Worm (Caenorhabditis elegans) whole organism, young adult: ENCODE measurements around the gene ins-37.

Source experiments
- B0019.2 ChIP-seq: fragments of 200-800 bp; sonication (Bioruptor generic); conservative IDR thresholded peaks from 2 replicates; pipeline ENCODE4 v1.3.6; 2022; ENCODE audit warnings: missing genetic modification reagents, missing genetic modification characterization, missing compliant biosample characterization
- B0336.3 ChIP-seq: fragments of 200-800 bp; sonication (Bioruptor generic); IDR thresholded peaks from 2 replicates; pipeline ENCODE4 v1.3.6; 2022; ENCODE audit warnings: missing genetic modification characterization, missing compliant biosample characterization
- C06A6.2 ChIP-seq: fragments of 200-800 bp; sonication (Bioruptor generic); conservative IDR thresholded peaks from 2 replicates; pipeline ENCODE4 v1.3.6; 2022; ENCODE audit warnings: missing genetic modification characterization, missing compliant biosample characterization
- D2030.7 ChIP-seq: fragments of 200-800 bp; sonication (Bioruptor generic); IDR thresholded peaks from 2 replicates; pipeline ENCODE4 v1.3.6; 2022; ENCODE audit warnings: missing genetic modification reagents, missing genetic modification characterization, missing compliant biosample characterization
- F33H1.4 ChIP-seq: fragments of 200-800 bp; sonication (Bioruptor generic); IDR thresholded peaks from 2 replicates; pipeline ENCODE4 v1.3.6; 2022; ENCODE audit warnings: missing genetic modification reagents, missing genetic modification characterization, missing compliant biosample characterization
- F49E8.2 ChIP-seq: sonication (generic microtip); optimal IDR thresholded peaks from 3 replicates; lab custom pipeline; 2017; ENCODE audit warnings: missing genetic modification characterization, mild to moderate bottlenecking, missing compliant biosample characterization, antibody characterized with exemption, moderate library complexity; ENCODE audit not compliant: insufficient read depth
- F52B5.7 ChIP-seq: sonication (generic microtip); optimal IDR thresholded peaks from 2 replicates; lab custom pipeline; 2016; ENCODE audit warnings: mild to moderate bottlenecking, missing genetic modification characterization, missing compliant biosample characterization
- Y53G8AR.9 ChIP-seq: fragments of 200-800 bp; sonication (Bioruptor generic); conservative IDR thresholded peaks from 2 replicates; pipeline ENCODE4 v1.3.6; 2022; ENCODE audit warnings: missing genetic modification reagents, missing genetic modification characterization, missing compliant biosample characterization
- aptf-2 ChIP-seq: fragments of 200-800 bp; sonication (Bioruptor generic); conservative IDR thresholded peaks from 2 replicates; pipeline ENCODE4 v1.3.6; 2022; ENCODE audit warnings: missing genetic modification reagents, missing genetic modification characterization, missing compliant biosample characterization
- atf-7 ChIP-seq: sonication (generic microtip); optimal IDR thresholded peaks from 2 replicates; lab custom pipeline; 2017; ENCODE audit warnings: mild to moderate bottlenecking, missing genetic modification characterization, missing compliant biosample characterization
- athp-1 ChIP-seq: sonication (generic microtip); optimal IDR thresholded peaks from 2 replicates; lab custom pipeline; 2017; ENCODE audit warnings: mild to moderate bottlenecking, missing genetic modification characterization, missing compliant biosample characterization
- attf-6 ChIP-seq: fragments of 200-800 bp; sonication (Bioruptor generic); IDR thresholded peaks from 2 replicates; pipeline ENCODE4 v1.3.6; 2022; ENCODE audit warnings: missing genetic modification reagents, missing genetic modification characterization, missing compliant biosample characterization
- bed-1 ChIP-seq: fragments of 200-800 bp; sonication (Bioruptor generic); IDR thresholded peaks from 2 replicates; pipeline ENCODE4 v1.3.6; 2022; ENCODE audit warnings: missing genetic modification reagents, missing genetic modification characterization, missing compliant biosample characterization
- ceh-100 ChIP-seq: fragments of 200-800 bp; sonication (Bioruptor generic); IDR thresholded peaks from 2 replicates; pipeline ENCODE4 v1.3.6; 2022; ENCODE audit warnings: missing genetic modification reagents, missing genetic modification characterization, missing compliant biosample characterization
- dox-1 ChIP-seq: fragments of 200-800 bp; sonication (Bioruptor generic); IDR thresholded peaks from 2 replicates; pipeline ENCODE4 v1.3.6; 2022; ENCODE audit warnings: missing genetic modification reagents, missing genetic modification characterization, missing compliant biosample characterization
- ekl-4 ChIP-seq: fragments of 200-800 bp; sonication (Bioruptor generic); IDR thresholded peaks from 2 replicates; pipeline ENCODE4 v1.3.6; 2022; ENCODE audit warnings: missing genetic modification reagents, missing genetic modification characterization, missing compliant biosample characterization
- him-1 ChIP-seq: sonication (generic microtip); optimal IDR thresholded peaks from 2 replicates; lab custom pipeline; 2016; ENCODE audit warnings: missing genotype, missing genetic modification reagents, missing genetic modification characterization, missing compliant biosample characterization
- hlh-12 ChIP-seq: sonication (generic microtip); optimal IDR thresholded peaks from 2 replicates; lab custom pipeline; 2016; ENCODE audit warnings: missing genetic modification characterization, missing compliant biosample characterization
- hlh-26 ChIP-seq: fragments of 200-800 bp; sonication (Bioruptor generic); conservative IDR thresholded peaks from 2 replicates; pipeline ENCODE4 v1.3.6; 2022; ENCODE audit warnings: missing genetic modification reagents, missing genetic modification characterization, missing compliant biosample characterization
- lin-54 ChIP-seq: fragments of 200-800 bp; sonication (Bioruptor generic); optimal IDR thresholded peaks from 2 replicates; lab custom pipeline; 2018; ENCODE audit warnings: mild to moderate bottlenecking, missing genetic modification characterization, missing compliant biosample characterization
- lsl-1 ChIP-seq: fragments of 200-800 bp; sonication (Bioruptor generic); optimal IDR thresholded peaks from 2 replicates; lab custom pipeline; 2018; ENCODE audit warnings: mild to moderate bottlenecking, missing genetic modification characterization, moderate library complexity, missing compliant biosample characterization
- madf-6 ChIP-seq: fragments of 200-800 bp; sonication (Bioruptor generic); IDR thresholded peaks from 2 replicates; pipeline ENCODE4 v1.3.6; 2022; ENCODE audit warnings: missing genetic modification reagents, missing genetic modification characterization, missing compliant biosample characterization
- mes-4 ChIP-seq: sonication (generic microtip); optimal IDR thresholded peaks from 2 replicates; lab custom pipeline; 2016; ENCODE audit warnings: missing genotype, missing genetic modification characterization, missing compliant biosample characterization
- nfya-2 ChIP-seq: fragments of 200-800 bp; sonication (Bioruptor generic); IDR thresholded peaks from 2 replicates; pipeline ENCODE4 v1.3.6; 2022; ENCODE audit warnings: missing genetic modification reagents, missing genetic modification characterization, missing compliant biosample characterization
- nfyb-1 ChIP-seq: fragments of 200-800 bp; sonication (Bioruptor generic); IDR thresholded peaks from 2 replicates; pipeline ENCODE4 v1.3.6; 2022; ENCODE audit warnings: missing genetic modification reagents, missing genetic modification characterization, missing compliant biosample characterization
- pha-4 ChIP-seq: fragments of 150-350 bp; sonication (generic microtip); optimal IDR thresholded peaks from 2 replicates; lab custom pipeline; 2014; ENCODE audit warnings: missing biosample characterization, missing genetic modification reagents, missing genetic modification characterization
- rcor-1 ChIP-seq: fragments of 200-800 bp; sonication (Bioruptor generic); IDR thresholded peaks from 2 replicates; pipeline ENCODE4 v1.3.6; 2022; ENCODE audit warnings: missing genetic modification reagents, missing genetic modification characterization, missing compliant biosample characterization
- rpc-1 ChIP-seq, 2 experiments: fragments of 150-350 bp in 1 of 2; sonication (generic microtip) in 1 of 2; optimal IDR thresholded peaks; 2 replicates each; lab custom pipeline; 2014 to 2018; ENCODE audit warnings: missing biosample characterization in 1 of 2, missing genetic modification characterization in 1 of 2, missing genetic modification reagents in 1 of 2, missing genotype in 1 of 2
- snpc-1.1 ChIP-seq: sonication (generic microtip); optimal IDR thresholded peaks from 2 replicates; lab custom pipeline; 2017; ENCODE audit warnings: missing genetic modification characterization, mild to moderate bottlenecking, missing compliant biosample characterization, antibody characterized with exemption, moderate library complexity, missing genotype, missing genetic modification reagents; ENCODE audit not compliant: insufficient read depth
- snpc-1.3 ChIP-seq: sonication (generic microtip); optimal IDR thresholded peaks from 2 replicates; lab custom pipeline; 2017; ENCODE audit warnings: missing genetic modification characterization, mild to moderate bottlenecking, missing compliant biosample characterization, antibody characterized with exemption, moderate library complexity, missing genotype, missing genetic modification reagents; ENCODE audit not compliant: insufficient read depth
- snpc-3.4 ChIP-seq: sonication (generic microtip); optimal IDR thresholded peaks from 2 replicates; lab custom pipeline; 2017; ENCODE audit warnings: missing genetic modification characterization, mild to moderate bottlenecking, missing compliant biosample characterization, antibody characterized with exemption, moderate library complexity, missing genotype, missing genetic modification reagents
- snpc-4 ChIP-seq, 5 experiments: fragments of 150-350 bp in 1 of 5; sonication (generic microtip) in 4 of 5; optimal IDR thresholded peaks; 2 replicates each; lab custom pipeline; 2014 to 2018; ENCODE audit warnings: missing genetic modification characterization in 5 of 5, missing biosample characterization in 3 of 5, antibody characterized with exemption in 2 of 5, mild to moderate bottlenecking in 2 of 5, missing compliant biosample characterization in 2 of 5, missing genotype in 2 of 5, moderate library complexity in 2 of 5, missing genetic modification reagents in 1 of 5
- tbp1 ChIP-seq: fragments of 200-800 bp; sonication (Bioruptor generic); optimal IDR thresholded peaks from 2 replicates; lab custom pipeline; 2018; ENCODE audit warnings: mild to moderate bottlenecking, missing genetic modification characterization, missing compliant biosample characterization
- tlf-1 ChIP-seq: fragments of 200-800 bp; sonication (Bioruptor generic); optimal IDR thresholded peaks from 2 replicates; lab custom pipeline; 2018; ENCODE audit warnings: mild to moderate bottlenecking, missing genetic modification characterization, missing compliant biosample characterization
- unc-62 ChIP-seq: fragments of 150-350 bp; optimal IDR thresholded peaks from 2 replicates; lab custom pipeline; 2014; ENCODE audit warnings: missing biosample characterization, missing genetic modification reagents, missing genetic modification characterization
- xnd-1 ChIP-seq: sonication (generic microtip); optimal IDR thresholded peaks from 2 replicates; lab custom pipeline; 2016; ENCODE audit warnings: missing genotype, missing genetic modification reagents, missing genetic modification characterization, missing compliant biosample characterization
- zfh-2 ChIP-seq: fragments of 200-800 bp; sonication (Bioruptor generic); conservative IDR thresholded peaks from 2 replicates; pipeline ENCODE4 v1.3.6; 2022; ENCODE audit warnings: missing genetic modification reagents, missing genetic modification characterization, missing compliant biosample characterization
- ztf-18 ChIP-seq: sonication (generic microtip); optimal IDR thresholded peaks from 2 replicates; lab custom pipeline; 2016; ENCODE audit warnings: missing genotype, mild to moderate bottlenecking, missing genetic modification characterization, missing compliant biosample characterization
- ztf-25 ChIP-seq: fragments of 200-800 bp; sonication (Bioruptor generic); IDR thresholded peaks from 2 replicates; pipeline ENCODE4 v1.3.6; 2022; ENCODE audit warnings: missing genetic modification reagents, missing genetic modification characterization, missing compliant biosample characterization
- ztf-28 ChIP-seq: fragments of 200-800 bp; sonication (Bioruptor generic); IDR thresholded peaks from 2 replicates; pipeline ENCODE4 v1.3.6; 2022; ENCODE audit warnings: missing genetic modification reagents, missing genetic modification characterization, missing compliant biosample characterization

Gene ins-37

DNA sequence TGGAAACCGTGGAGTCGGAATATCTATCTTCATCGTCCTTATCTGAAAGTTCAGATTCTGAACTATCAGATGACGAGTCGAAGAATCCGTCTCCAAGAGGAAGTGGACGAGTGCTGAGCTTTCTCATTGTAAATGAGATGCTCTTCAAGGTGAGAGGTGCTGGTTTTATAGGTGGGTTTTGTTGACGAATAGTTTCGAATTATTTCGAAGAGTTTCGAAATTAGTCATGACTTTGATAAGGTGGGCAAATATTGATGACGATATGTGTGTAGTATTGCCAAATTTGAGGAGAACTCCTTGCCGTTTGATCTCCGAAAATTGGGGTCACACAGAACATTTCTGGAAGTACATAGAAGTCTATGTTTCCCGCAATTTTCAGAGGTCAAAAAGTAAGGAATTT, 2.4 kb downstream of the ins-37 start, which contains the start of gene F08G2.5:
TSS of gene F08G2.5 (minus strand) at position 127 of the 400 bp plus-strand sequence.
- TF ChIP-seq C06A6.2 (GFP tag; lab: Robert Waterston, UW) (0 out of 2 replicates have a peak, but pooled peaks have one; percentile 7), pha-4 (tag; lab: Kevin White, UChicago) (no peak), snpc-3.4 (tag; lab: Kevin White, UChicago) (no peak), athp-1 (tag; lab: Kevin White, UChicago) (no peak), bed-1 (GFP tag; lab: Robert Waterston, UW) (no peak), hlh-12 (tag; lab: Kevin White, UChicago) (no peak), atf-7 (tag; lab: Kevin White, UChicago) (no peak)

DNA sequence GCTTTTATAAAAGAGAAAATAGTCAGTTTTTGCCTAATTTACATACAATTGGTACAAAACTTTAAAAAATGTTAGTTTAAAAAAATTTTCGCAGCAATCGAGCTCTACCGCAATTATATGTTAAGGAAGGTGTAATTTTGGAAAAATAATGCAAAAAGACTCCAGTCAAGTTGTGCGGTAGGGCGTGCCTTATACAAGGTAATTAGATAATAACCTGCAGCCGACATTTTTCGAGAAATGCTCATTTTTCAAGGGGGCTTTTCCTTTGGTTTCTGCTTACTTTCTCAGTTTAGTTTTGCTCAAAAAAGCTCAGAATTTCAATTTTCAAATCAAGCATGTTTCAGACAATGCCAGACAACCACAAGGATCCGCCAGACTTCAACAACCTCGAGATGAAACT, 5.7 kb downstream of the ins-37 start, which contains the start of gene F08G2.4:
TSS of gene F08G2.4 (plus strand) at position 348 of the 400 bp plus-strand sequence.
- TF ChIP-seq hlh-26 (no peak), snpc-1.1 (peak; percentile 63), mes-4 (tag; lab: Kevin White, UChicago) (no peak), snpc-4 (GFP tag; optimal IDR thresholded peaks at IDR 0.05; lab: Kevin White, UChicago) (no peak), snpc-4 (tag; optimal IDR thresholded peaks at IDR 0.05; lab: Kevin White, UChicago) (peak in 2 of 4 experiments; percentile 41 to 69)
- TF ChIP-seq, all 124 proteins: peak for 2

DNA sequence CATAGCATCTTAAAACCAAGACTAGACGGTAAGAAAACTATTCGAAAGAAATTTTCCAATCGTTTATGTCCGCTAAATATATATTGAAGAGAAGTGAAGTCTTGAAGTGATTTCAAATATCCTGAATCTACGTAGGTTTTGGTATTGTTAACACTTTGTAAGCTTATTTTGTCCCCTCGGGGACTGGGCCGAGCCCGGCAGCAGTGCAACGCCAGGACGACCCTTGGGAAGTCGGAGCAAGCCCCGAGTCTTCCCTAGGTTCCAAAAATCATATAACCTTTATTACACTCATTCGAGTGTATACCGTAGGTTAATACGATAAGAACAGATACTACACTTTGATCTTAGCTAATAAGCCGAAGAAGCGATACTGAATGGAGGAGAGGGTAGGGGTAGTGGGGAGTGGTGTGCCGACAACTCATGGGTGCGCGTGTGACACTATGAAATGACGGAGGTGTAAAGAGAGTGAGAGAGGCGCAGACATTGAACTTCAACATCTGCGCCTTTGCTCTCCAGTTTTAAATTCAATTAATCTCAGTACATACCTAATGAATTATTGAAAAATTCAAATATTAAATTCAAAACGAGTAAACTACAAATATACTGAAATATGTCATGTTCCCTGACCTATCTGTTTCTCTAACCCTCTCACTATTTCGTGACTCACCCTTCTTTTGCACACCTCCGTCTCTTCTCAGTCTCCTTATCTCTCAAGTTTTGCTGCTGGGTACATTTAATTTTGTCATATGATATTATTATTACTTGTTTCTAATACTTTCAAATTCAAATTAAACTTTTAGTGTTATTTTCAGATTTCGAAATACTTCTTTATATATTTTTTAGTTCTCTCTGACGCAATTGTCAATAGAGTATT, 6.5 kb downstream of the ins-37 start:
- TF ChIP-seq tlf-1 (GFP tag; lab: Kevin White, UChicago): peak; percentile 13
- peak; percentile 35 for TF ChIP-seq ztf-18
- TF ChIP-seq zfh-2 (GFP tag; lab: Robert Waterston, UW): peak; percentile 69
- TF ChIP-seq dox-1 (GFP tag; lab: Robert Waterston, UW): peak; percentile 88
- peak; percentile 89 for TF ChIP-seq ztf-28 (GFP tag; lab: Robert Waterston, UW)
- TF ChIP-seq tbp1 (GFP tag; lab: Kevin White, UChicago): peak; percentile 67
- peak; percentile 97 for TF ChIP-seq D2030.7
- peak; percentile 84 for TF ChIP-seq madf-6 (GFP tag; lab: Robert Waterston, UW)
- peak; percentile 90 for TF ChIP-seq aptf-2 (GFP tag; lab: Robert Waterston, UW)
- TF ChIP-seq ztf-25 (GFP tag; lab: Robert Waterston, UW): 0 out of 2 replicates have a peak, but pooled peaks have one; percentile 3
- peak; percentile 69 for TF ChIP-seq lsl-1
- TF ChIP-seq ekl-4 (GFP tag; lab: Robert Waterston, UW): peak; percentile 55; the same call in 1 of the 2 replicates
- TF ChIP-seq F52B5.7: peak; percentile 63
- TF ChIP-seq lin-54 (GFP tag; lab: Kevin White, UChicago): peak; percentile 29
- peak; percentile 89 for TF ChIP-seq rcor-1 (GFP tag; lab: Robert Waterston, UW)
- TF ChIP-seq B0019.2 (GFP tag; lab: Robert Waterston, UW): peak; percentile 11; the same call in 1 of the 2 replicates
- TF ChIP-seq F49E8.2 (tag; lab: Kevin White, UChicago): peak; percentile 85
- peak; percentile 59 for TF ChIP-seq F33H1.4 (GFP tag; lab: Robert Waterston, UW)
- TF ChIP-seq B0336.3: peak; percentile 81
- TF ChIP-seq snpc-1.3 (tag; lab: Kevin White, UChicago): peak; percentile 45
- TF ChIP-seq xnd-1 (tag; lab: Kevin White, UChicago): peak; percentile 42
- TF ChIP-seq nfya-2 (GFP tag; lab: Robert Waterston, UW): 0 out of 2 replicates have a peak, but pooled peaks have one; percentile 40
- peak; percentile 6 for TF ChIP-seq rpc-1 (optimal IDR thresholded peaks at IDR 0.05; lab: Kevin White, UChicago)
- TF ChIP-seq rpc-1 (tag; optimal IDR thresholded peaks at IDR 0.05; lab: Kevin White, UChicago): peak; percentile 4
- peak; percentile 48 for TF ChIP-seq him-1 (tag; lab: Kevin White, UChicago)
- peak; percentile 72 for TF ChIP-seq ceh-100 (GFP tag; lab: Robert Waterston, UW)
- TF ChIP-seq nfyb-1 (GFP tag; lab: Robert Waterston, UW): 0 out of 2 replicates have a peak, but pooled peaks have one; percentile 59
- TF ChIP-seq snpc-4 (GFP tag; optimal IDR thresholded peaks at IDR 0.05; lab: Kevin White, UChicago): peak; percentile 92
- peak; percentile 90 to 98 (median 95) for TF ChIP-seq snpc-4 (tag; optimal IDR thresholded peaks at IDR 0.05; lab: Kevin White, UChicago)
- peak; percentile 21 for TF ChIP-seq unc-62 (GFP tag; lab: Kevin White, UChicago)
- peak; percentile 95 for TF ChIP-seq attf-6 (GFP tag; lab: Robert Waterston, UW)
- peak; percentile 71; the same call in 1 of the 2 replicates for TF ChIP-seq Y53G8AR.9 (GFP tag; lab: Robert Waterston, UW)
